Worm (Caenorhabditis elegans) whole organism, L4/young adult: ENCODE data around the gene nlp-30.

Experiments used
- W03F9.2 ChIP-seq: fragments of 150-350 bp; optimal IDR thresholded peaks from 2 replicates; lab custom pipeline; 2014; ENCODE audit warnings: missing biosample characterization, missing genetic modification characterization
- dao-5 ChIP-seq: sonication (generic microtip); optimal IDR thresholded peaks from 2 replicates; lab custom pipeline; 2016; ENCODE audit warnings: missing genotype, missing genetic modification characterization, moderate library complexity, missing compliant biosample characterization
- him-1 ChIP-seq: sonication (generic microtip); optimal IDR thresholded peaks from 2 replicates; lab custom pipeline; 2016; ENCODE audit warnings: missing genotype, missing genetic modification reagents, missing genetic modification characterization, missing compliant biosample characterization

nlp-30 gene

DNA sequence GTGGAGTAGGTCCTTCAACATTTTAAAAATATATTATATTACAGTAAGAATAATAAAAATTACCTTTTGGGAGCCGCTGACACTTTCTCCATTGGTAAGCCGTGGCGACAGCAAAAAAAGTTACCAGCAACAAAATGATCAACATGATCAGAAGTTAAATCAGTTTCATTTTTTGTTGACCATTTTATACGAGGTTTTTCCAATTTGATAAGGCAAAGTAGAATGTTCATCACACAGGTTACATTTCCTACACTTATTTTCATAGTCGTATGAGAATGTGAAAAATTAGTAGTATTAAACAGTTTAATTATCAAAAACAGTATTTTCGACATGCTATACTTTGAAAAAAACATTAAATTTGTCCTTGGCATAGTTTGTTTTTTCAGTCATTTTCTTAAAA lies 8.9 kb upstream of the nlp-30 start, which contains the start of gene cyp-34A10:
Gene cyp-34A10 (minus strand): TSS at position 146 of the 400 bp plus-strand sequence.
- TF ChIP-seq dao-5 (tag; lab: Kevin White, UChicago), result no peak
- TF ChIP-seq W03F9.2 (tag; lab: Kevin White, UChicago), result no peak

DNA sequence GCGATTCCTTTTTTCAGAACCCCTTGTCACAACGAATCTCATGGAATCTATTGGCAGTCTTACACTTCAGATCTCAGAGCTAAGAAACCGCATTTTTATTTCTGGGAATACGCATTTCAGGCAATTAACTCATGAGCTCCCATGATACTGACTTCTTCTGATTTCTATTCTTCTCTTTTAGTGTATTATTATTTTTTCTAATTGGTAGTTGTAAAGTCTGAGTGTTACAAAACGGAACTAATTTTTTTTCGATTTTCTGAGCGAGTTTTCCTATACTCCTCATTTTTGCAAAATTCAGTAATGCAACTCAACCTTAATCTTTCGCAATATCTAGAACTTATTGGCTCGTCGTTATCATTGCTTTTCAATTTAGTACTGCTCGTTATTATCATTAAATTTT lies 7.4 kb upstream of the nlp-30 start, which contains the start of gene str-82:
Gene str-82 (plus strand): TSS at position 301 of the 400 bp plus-strand sequence.
- no peak for TF ChIP-seq him-1 (tag; lab: Kevin White, UChicago)
- TF ChIP-seq dao-5 (tag; lab: Kevin White, UChicago), result no peak
- no peak for TF ChIP-seq W03F9.2 (tag; lab: Kevin White, UChicago)

DNA sequence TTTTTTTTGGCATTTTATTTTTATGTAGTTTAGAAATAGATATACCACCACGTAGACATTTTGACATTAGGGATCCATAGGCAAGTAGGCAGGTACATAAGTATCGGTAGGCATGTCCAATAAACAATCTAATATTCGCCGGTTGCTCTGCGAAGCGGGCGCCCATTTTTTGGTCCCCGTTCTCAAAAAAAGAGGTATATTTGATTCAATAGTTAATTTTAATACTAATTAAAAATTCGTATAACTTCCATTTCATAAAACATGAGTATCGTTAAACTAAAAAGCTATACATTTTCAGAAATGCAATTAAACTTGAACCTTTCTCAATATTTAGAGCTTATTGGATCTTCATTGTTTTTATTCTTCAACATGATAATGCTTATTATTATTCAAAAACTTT lies 4.8 kb upstream of the nlp-30 start, which contains the start of gene str-83:
Gene str-83 (plus strand): TSS at position 301 of the 400 bp plus-strand sequence.
- no peak for TF ChIP-seq him-1 (tag; lab: Kevin White, UChicago)
- TF ChIP-seq W03F9.2 (tag; lab: Kevin White, UChicago), result no peak
- TF ChIP-seq dao-5 (tag; lab: Kevin White, UChicago), result no peak

DNA sequence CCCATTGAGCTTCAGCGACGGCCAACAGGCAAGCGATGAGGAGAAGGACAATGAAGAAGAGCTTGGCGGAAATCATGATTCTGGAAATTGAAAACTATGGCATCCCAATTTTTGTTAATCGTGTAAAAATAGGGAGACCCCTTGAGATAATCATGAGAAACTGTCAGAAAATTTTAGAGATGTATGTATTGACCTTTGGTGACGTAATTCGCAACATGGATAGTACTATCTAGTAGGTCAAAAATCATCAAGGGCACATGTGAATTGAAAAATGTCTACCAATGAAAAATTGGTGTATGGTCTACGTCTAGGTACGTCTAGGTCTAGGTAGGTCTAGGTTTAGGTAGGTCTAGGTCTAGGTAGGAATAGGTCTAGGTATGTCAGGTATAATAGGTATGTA lies 2.7 kb upstream of the nlp-30 start, which contains the start of gene nlp-34:
Gene nlp-34 (minus strand): TSS at position 82 of the 400 bp plus-strand sequence.
- TF ChIP-seq W03F9.2 (tag; lab: Kevin White, UChicago), result no peak
- TF ChIP-seq him-1 (tag; lab: Kevin White, UChicago), result no peak
- TF ChIP-seq dao-5 (tag; lab: Kevin White, UChicago), result no peak

DNA sequence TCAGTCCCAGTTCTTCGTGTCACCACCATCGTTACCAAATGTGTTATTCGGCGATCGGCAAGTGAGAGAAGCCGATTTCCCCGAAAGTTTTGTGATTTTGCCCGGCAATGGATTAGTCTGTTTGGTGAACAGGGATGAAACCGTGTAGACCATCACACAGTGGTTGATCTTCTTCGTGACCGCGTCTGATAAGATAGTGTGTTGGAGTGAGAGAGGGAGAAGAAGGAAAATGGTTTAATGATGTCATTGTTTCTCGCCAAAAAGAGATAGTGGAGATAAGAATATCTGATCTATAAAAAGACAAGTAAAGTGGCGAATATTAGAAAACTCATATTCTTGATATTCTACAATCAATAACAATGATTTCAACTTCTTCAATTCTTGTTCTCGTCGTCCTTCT lies 2.0 kb upstream of the nlp-30 start, which contains the start of gene nlp-31:
Gene nlp-31 (plus strand): TSS at position 237 of the 400 bp plus-strand sequence.
- TF ChIP-seq W03F9.2 (tag; lab: Kevin White, UChicago) (no peak), him-1 (tag; lab: Kevin White, UChicago) (no peak), dao-5 (tag; lab: Kevin White, UChicago) (no peak)

DNA sequence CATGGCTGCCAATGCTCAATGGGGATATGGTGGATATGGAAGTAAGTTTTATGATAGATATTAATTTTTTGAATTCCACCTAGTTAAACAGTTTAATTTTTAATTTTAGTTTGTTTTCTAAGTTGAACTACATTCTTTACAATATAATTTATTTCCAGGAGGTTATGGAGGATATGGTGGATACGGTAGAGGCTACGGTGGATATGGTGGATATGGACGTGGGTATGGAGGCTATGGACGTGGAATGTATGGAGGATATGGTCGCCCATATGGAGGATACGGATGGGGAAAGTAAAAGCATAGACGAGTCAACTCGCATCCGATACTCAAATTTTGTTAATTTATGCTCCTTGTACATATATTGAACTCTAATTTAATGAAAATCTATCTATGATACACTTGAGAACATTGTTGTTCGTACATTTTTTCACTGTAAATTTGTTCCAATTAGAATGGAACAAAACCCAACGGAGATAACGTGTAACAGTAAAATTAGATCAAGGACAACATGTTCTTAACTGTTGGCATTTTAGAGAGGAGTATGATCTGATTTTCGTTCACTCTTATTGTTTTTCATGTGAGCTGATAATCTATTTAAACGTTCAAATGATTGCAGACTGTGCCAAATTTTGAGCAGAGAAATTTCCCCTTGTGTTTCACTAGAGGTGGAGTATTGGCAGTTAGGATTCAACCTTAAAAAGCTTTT lies 1.4 kb upstream of the nlp-30 start:
- TF ChIP-seq him-1 (tag; lab: Kevin White, UChicago) (no peak), dao-5 (tag; lab: Kevin White, UChicago) (no peak), W03F9.2 (tag; lab: Kevin White, UChicago) (no peak)

DNA sequence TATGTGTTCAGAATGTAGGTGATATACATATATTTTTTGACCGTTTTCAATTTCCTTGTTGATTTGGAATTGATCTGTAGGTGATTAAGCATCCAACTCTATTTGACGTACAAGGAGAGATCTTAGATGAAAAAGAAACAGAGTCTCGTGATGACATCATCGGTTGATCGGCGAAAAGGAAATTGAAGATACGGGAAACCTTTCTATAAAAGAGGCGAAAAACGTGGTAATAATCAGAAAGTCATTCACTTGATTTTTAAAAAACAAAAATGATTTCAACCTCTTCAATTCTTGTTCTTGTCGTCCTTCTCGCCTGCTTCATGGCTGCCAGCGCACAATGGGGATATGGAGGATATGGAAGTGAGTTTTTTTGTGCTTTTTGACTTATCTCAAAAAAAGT lies 2.4 kb downstream of the nlp-30 start, which contains the start of gene nlp-29:
Gene nlp-29 (plus strand): TSS at position 248 of the 400 bp plus-strand sequence.
- TF ChIP-seq dao-5 (tag; lab: Kevin White, UChicago) (no peak), W03F9.2 (tag; lab: Kevin White, UChicago) (no peak), him-1 (tag; lab: Kevin White, UChicago) (no peak)

DNA sequence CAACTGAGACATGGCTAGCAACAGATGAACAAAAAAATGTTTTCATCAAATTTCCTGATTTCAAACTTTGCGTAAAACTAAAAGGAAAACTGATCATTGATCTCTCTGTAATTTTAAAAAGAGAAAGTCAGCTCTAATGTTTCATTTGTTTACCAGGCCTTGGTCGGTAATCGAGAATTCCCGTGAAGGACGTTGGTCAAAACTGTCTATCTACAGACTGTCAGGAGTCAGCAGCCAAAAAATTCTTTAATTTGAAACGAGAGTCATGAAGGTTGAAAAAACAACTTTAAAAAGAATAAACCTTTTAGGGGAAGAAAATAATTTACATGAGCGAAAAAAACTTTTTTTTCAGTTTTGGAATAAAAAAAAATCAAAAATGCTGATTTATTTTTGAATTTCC lies 3.3 kb downstream of the nlp-30 start:
- TF ChIP-seq him-1 (tag; lab: Kevin White, UChicago) (no peak), W03F9.2 (tag; lab: Kevin White, UChicago) (no peak), dao-5 (tag; lab: Kevin White, UChicago) (no peak)

DNA sequence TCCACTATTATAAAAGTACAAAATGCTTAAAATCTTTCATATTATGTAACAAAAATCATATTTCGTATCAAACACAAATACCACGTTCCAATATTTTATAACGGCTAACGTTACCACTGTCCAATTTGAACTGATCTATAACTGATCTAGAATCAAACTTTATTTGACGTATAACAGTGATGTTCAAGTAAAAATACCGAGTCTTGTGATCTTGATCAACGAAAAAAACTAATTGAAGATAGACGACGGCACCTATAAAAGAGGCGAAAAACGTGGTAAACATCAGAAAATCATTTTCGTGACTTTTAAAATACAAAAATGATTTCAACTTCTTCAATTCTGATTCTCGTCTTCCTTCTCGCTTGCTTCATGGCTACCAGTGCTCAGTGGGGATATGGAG lies 5.8 kb downstream of the nlp-30 start, which contains the start of gene nlp-28:
Gene nlp-28 (plus strand): TSS at position 285 of the 400 bp plus-strand sequence.
- TF ChIP-seq him-1 (tag; lab: Kevin White, UChicago) (no peak), W03F9.2 (tag; lab: Kevin White, UChicago) (no peak), dao-5 (tag; lab: Kevin White, UChicago) (no peak)

DNA sequence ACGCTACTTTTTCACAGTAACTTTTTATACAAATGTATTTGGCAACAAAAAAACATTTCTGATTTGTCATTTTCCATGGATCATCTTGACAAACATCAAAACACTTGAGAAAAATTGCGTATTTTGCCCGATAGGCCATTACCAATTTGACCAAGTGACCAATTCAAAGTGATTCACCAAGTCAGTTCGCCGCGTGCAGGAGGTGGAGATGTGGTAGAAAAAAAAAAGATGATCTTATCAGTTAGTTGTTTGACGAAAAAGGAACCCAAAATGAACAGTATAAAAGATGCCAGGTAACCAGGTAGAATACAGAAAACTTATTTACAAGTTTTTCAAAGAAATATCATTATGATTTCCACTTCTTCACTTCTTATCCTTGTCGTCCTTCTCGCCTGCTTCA lies 7.3 kb downstream of the nlp-30 start, which contains the start of gene nlp-27:
Gene nlp-27 (plus strand): TSS at position 309 of the 400 bp plus-strand sequence.
- TF ChIP-seq him-1 (tag; lab: Kevin White, UChicago), result no peak
- TF ChIP-seq dao-5 (tag; lab: Kevin White, UChicago), result no peak
- TF ChIP-seq W03F9.2 (tag; lab: Kevin White, UChicago), result no peak

DNA sequence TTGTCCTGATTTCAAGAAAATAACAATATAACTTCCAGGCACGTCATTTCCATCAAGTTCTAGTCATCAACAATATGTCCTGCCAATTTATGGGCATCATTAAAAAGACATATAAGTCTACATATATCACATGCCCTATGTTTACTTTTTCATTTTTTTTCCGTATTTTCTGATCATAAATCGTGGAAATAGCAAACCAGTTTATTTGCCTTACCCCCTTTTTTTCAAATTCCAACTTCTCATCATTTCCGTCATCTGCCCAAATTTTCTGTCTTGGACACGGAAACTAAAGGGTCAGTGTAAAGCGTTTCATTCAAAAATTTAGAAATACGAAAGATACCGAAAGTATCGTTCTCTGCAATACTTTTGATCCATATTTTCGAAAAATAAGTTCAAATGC lies 10.6 kb downstream of the nlp-30 start:
- TF ChIP-seq him-1 (tag; lab: Kevin White, UChicago) (no peak), dao-5 (tag; lab: Kevin White, UChicago) (no peak), W03F9.2 (tag; lab: Kevin White, UChicago) (no peak)

DNA sequence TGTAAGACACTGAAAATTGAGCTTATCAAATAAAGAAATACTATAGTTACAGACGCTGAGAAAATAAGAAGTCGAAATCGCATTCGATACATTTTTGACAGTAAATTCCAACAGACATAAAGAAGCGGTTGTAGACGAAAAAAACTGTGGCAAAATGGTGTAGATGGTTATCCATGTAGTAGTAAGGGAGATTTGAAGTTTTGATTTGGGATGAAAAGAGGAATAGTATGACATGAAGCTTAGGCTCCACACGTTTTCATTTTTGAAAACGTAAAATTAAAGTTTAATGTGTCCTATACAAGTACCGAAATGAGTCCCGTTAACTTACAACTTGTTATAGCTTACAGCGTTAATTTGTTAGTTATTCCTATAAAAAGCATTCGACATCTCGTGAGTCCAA lies 12.3 kb downstream of the nlp-30 start, which contains the start of gene K09D9.9:
Gene K09D9.9 (minus strand): TSS at position 101 of the 400 bp plus-strand sequence.
- no peak for TF ChIP-seq him-1 (tag; lab: Kevin White, UChicago)
- TF ChIP-seq dao-5 (tag; lab: Kevin White, UChicago), result no peak
- TF ChIP-seq W03F9.2 (tag; lab: Kevin White, UChicago), result no peak

DNA sequence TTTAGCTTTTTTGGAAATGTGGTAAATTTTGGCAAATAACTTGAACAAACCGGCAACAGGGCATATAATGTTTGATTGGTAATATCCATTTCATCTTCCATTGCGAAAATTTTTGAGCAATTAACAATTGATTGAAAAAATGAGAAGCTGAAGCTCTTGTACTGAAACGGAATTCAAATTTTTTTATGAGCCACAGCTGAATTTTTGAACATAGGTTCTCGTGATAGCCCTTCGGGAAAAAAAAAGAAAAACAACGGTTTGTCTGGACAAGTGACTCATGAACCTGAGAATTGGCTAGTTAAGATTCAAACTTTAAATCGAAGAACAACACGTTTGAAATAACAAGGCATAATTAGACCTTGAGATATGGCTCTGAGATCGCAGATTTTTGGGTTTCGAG lies 14.1 kb downstream of the nlp-30 start, which contains the start of gene srx-62:
Gene srx-62 (minus strand): TSS at position 101 of the 400 bp plus-strand sequence.
- TF ChIP-seq dao-5 (tag; lab: Kevin White, UChicago), result no peak
- no peak for TF ChIP-seq him-1 (tag; lab: Kevin White, UChicago)
- no peak for TF ChIP-seq W03F9.2 (tag; lab: Kevin White, UChicago)
